Fruit fly (Drosophila melanogaster): ENCODE measurements around the gene CG14315.

Gene CG14315

dm6 chr3R:18125023-18125630 is 33.4 kb upstream of the CG14315 start (continued):
- TF ChIP-seq unpg (GFP tag; optimal IDR thresholded peaks at IDR 0.05): peak; percentile 74
- TF ChIP-seq CG3163 (GFP tag; optimal IDR thresholded peaks at IDR 0.05): peak; percentile 30
- TF ChIP-seq Dll (GFP tag; IDR thresholded peaks at IDR 0.05; ENCODE audit: partially characterized antibody): no peak
- peak; percentile 81 for TF ChIP-seq Six4 (GFP tag; optimal IDR thresholded peaks at IDR 0.05)
- TF ChIP-seq Sin3A (optimal IDR thresholded peaks at IDR 0.05): no peak
- peak; percentile 17 for TF ChIP-seq CG4854 (GFP tag; optimal IDR thresholded peaks at IDR 0.05)
- peak in 1 of 3 experiments; percentile 48 for TF ChIP-seq lola (GFP tag; optimal IDR thresholded peaks at IDR 0.05)
- no peak for TF ChIP-seq D (optimal IDR thresholded peaks at IDR 0.05)
- TF ChIP-seq D (GFP tag; optimal IDR thresholded peaks at IDR 0.05): peak; percentile 63
- TF ChIP-seq dmrt99B (tag; optimal IDR thresholded peaks at IDR 0.05): peak; percentile 78
- peak; percentile 50; the same call in 1 of the 2 replicates for TF ChIP-seq CG5953 (GFP tag; IDR thresholded peaks at IDR 0.05)
- no peak for TF ChIP-seq Hr39 (optimal IDR thresholded peaks at IDR 0.05)
- TF ChIP-seq jing (GFP tag; optimal IDR thresholded peaks at IDR 0.05): peak; percentile 26
- peak; percentile 85 for TF ChIP-seq CG7357 (GFP tag; IDR thresholded peaks at IDR 0.05)
- TF ChIP-seq B-H2 (GFP tag; optimal IDR thresholded peaks at IDR 0.05): no peak
- peak; percentile 72 for TF ChIP-seq CG6813 (GFP tag; optimal IDR thresholded peaks at IDR 0.05)
- peak; percentile 69 for TF ChIP-seq shn (GFP tag; optimal IDR thresholded peaks at IDR 0.05)
- TF ChIP-seq ash1 (GFP tag; optimal IDR thresholded peaks at IDR 0.05): no peak
- TF ChIP-seq Spps (tag; optimal IDR thresholded peaks at IDR 0.05): peak; percentile 52
- no peak for TF ChIP-seq CG2116 (GFP tag; optimal IDR thresholded peaks at IDR 0.05)
- no peak for TF ChIP-seq CG7963 (GFP tag; IDR thresholded peaks at IDR 0.05; ENCODE audit: partially characterized antibody)
- TF ChIP-seq Fer2 (tag; optimal IDR thresholded peaks at IDR 0.05): peak; percentile 72
- peak; percentile 89 for TF ChIP-seq croc (GFP tag; conservative IDR thresholded peaks at IDR 0.05)
- TF ChIP-seq CG15011 (GFP tag; optimal IDR thresholded peaks at IDR 0.05): peak; percentile 20
- TF ChIP-seq Dref (GFP tag; IDR thresholded peaks at IDR 0.05): no peak
- TF ChIP-seq CG12104 (GFP tag; optimal IDR thresholded peaks at IDR 0.05): peak; percentile 29
- TF ChIP-seq grn (GFP tag; optimal IDR thresholded peaks at IDR 0.05): peak; percentile 58
- TF ChIP-seq CG12769 (tag; optimal IDR thresholded peaks at IDR 0.05): peak; percentile 62
- peak; percentile 56 for TF ChIP-seq CG3995 (GFP tag; optimal IDR thresholded peaks at IDR 0.05)
- TF ChIP-seq sr (GFP tag; IDR thresholded peaks at IDR 0.05): peak; percentile 93
- TF ChIP-seq tna (GFP tag; IDR thresholded peaks at IDR 0.05; ENCODE audit: partially characterized antibody): no peak
- peak; percentile 35 for TF ChIP-seq CG15514 (GFP tag; optimal IDR thresholded peaks at IDR 0.05)
- no peak for TF ChIP-seq stwl (tag; optimal IDR thresholded peaks at IDR 0.05)
- no peak for TF ChIP-seq Deaf1 (tag; optimal IDR thresholded peaks at IDR 0.05)
- no peak for TF ChIP-seq CG18011 (GFP tag; optimal IDR thresholded peaks at IDR 0.05)
- TF ChIP-seq CG13894 (tag; optimal IDR thresholded peaks at IDR 0.05): no peak
- TF ChIP-seq ap (GFP tag; IDR thresholded peaks at IDR 0.05): peak; percentile 80
- no peak for TF ChIP-seq sd (tag; optimal IDR thresholded peaks at IDR 0.05)
- peak; percentile 82 to 94 for TF ChIP-seq Pdp1 (GFP tag; optimal IDR thresholded peaks at IDR 0.05)
- TF ChIP-seq emc (GFP tag; optimal IDR thresholded peaks at IDR 0.05): no peak
- TF ChIP-seq CG4730 (GFP tag; IDR thresholded peaks at IDR 0.05): peak; percentile 92
- TF ChIP-seq ro (GFP tag; IDR thresholded peaks at IDR 0.05): peak; percentile 70
- TF ChIP-seq Taf1 (GFP tag; IDR thresholded peaks at IDR 0.05): peak; percentile 86
- no peak for TF ChIP-seq Bgb (GFP tag; IDR thresholded peaks at IDR 0.05; ENCODE audit: partially characterized antibody)
- peak; percentile 37 for TF ChIP-seq Atf3 (GFP tag; optimal IDR thresholded peaks at IDR 0.05)
- TF ChIP-seq TFAM (GFP tag; optimal IDR thresholded peaks at IDR 0.05): peak; percentile 9
- TF ChIP-seq Blimp-1 (GFP tag; optimal IDR thresholded peaks at IDR 0.05): peak; percentile 70
- TF ChIP-seq Tbp (GFP tag; optimal IDR thresholded peaks at IDR 0.05): no peak
- TF ChIP-seq CG15479 (GFP tag; optimal IDR thresholded peaks at IDR 0.05): no peak
- TF ChIP-seq CG4282 (GFP tag; optimal IDR thresholded peaks at IDR 0.05): peak; percentile 23

Measured in whole organism, embryonic.